Fruit fly (Drosophila melanogaster) whole organism, adult: ENCODE measurements around the gene CG3632.

Experiments
- CG1620 ChIP-seq: fragments of 200-800 bp; sonication (Bioruptor generic); optimal IDR thresholded peaks from 2 replicates; lab custom pipeline; 2016; ENCODE audit warnings: missing biosample characterization, missing genetic modification characterization
- CG5204 ChIP-seq: fragments of 200-800 bp; sonication (Bioruptor generic); optimal IDR thresholded peaks from 2 replicates; lab custom pipeline; 2016; ENCODE audit warnings: missing biosample characterization, missing genetic modification characterization
- CG7101 ChIP-seq: fragments of 200-800 bp; sonication (Bioruptor generic); optimal IDR thresholded peaks from 2 replicates; lab custom pipeline; 2018; ENCODE audit warnings: missing biosample characterization, mild to moderate bottlenecking, missing genetic modification characterization, moderate library complexity
- Crg-1 ChIP-seq: fragments of 200-800 bp; sonication (Bioruptor generic); optimal IDR thresholded peaks from 2 replicates; lab custom pipeline; 2016; ENCODE audit warnings: missing biosample characterization, missing genetic modification characterization
- Hr96 ChIP-seq: fragments of 200-800 bp; sonication (Bioruptor generic); optimal IDR thresholded peaks from 2 replicates; lab custom pipeline; 2016; ENCODE audit warnings: missing biosample characterization, missing genetic modification characterization
- bab1 ChIP-seq: fragments of 200-800 bp; sonication (Bioruptor generic); optimal IDR thresholded peaks from 3 replicates; lab custom pipeline; 2019; ENCODE audit warnings: missing biosample characterization, mild to moderate bottlenecking, missing genetic modification characterization, moderate library complexity
- ovo ChIP-seq: fragments of 200-800 bp; sonication (Bioruptor generic); optimal IDR thresholded peaks from 2 replicates; lab custom pipeline; 2016; ENCODE audit warnings: missing biosample characterization, missing genetic modification characterization

DNA sequence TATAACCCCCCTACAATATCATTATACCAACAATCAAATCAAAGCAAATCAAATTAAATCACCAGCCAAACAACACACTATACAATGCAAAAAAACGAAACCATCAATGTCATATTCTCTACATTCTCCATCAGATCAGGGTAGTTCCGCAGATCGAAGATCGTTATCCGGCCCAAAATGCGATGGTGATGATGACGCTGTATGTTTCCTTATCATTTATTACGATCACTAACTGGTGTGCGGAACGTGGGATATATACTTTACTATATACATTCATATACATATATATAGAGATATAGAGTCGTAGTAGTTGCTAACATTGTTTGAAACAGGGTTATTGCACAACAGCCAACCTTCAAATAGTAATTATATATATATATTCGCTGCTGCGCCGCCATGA is 15.2 kb upstream of the CG3632 start:
- no peak for TF ChIP-seq CG5204 (GFP tag; lab: Kevin White, UChicago)
- no peak for TF ChIP-seq CG7101 (tag; lab: Kevin White, UChicago)
- no peak for TF ChIP-seq CG1620
- TF ChIP-seq Crg-1 (GFP tag; lab: Kevin White, UChicago), result no peak
- TF ChIP-seq Hr96 (GFP tag; lab: Kevin White, UChicago), result no peak
- TF ChIP-seq bab1, result no peak
- no peak for TF ChIP-seq ovo (GFP tag; lab: Kevin White, UChicago)
